Fruit fly (Drosophila melanogaster): ENCODE results near the gene Nepl15.

dm6 chr3R:22767599-22767998 is 1.6 kb upstream of the Nepl15 start, which contains the start of gene CG13841:
- TF ChIP-seq h (optimal IDR thresholded peaks at IDR 0.05) (no peak), ttk (optimal IDR thresholded peaks at IDR 0.05) (no peak), Myc (optimal IDR thresholded peaks at IDR 0.05) (no peak), insv (optimal IDR thresholded peaks at IDR 0.05) (no peak), psq (optimal IDR thresholded peaks at IDR 0.05) (no peak)
